Worm (Caenorhabditis elegans) whole organism, L1 larva: ENCODE measurements around the gene F19H6.6.

ENCODE experiments used
- C04F5.9 ChIP-seq: sonication (generic microtip); optimal IDR thresholded peaks from 2 replicates; lab custom pipeline; 2016; ENCODE audit warnings: missing genetic modification characterization, missing compliant biosample characterization
- C16A3.4 ChIP-seq: fragments of 150-350 bp; optimal IDR thresholded peaks from 2 replicates; lab custom pipeline; 2014; ENCODE audit warnings: missing biosample characterization, missing genetic modification characterization
- C34B4.2 ChIP-seq: sonication (generic microtip); optimal IDR thresholded peaks from 2 replicates; lab custom pipeline; 2017; ENCODE audit warnings: mild to moderate bottlenecking, missing genetic modification characterization, missing compliant biosample characterization
- aha-1 ChIP-seq: fragments of 150-350 bp; optimal IDR thresholded peaks from 2 replicates; lab custom pipeline; 2014; ENCODE audit warnings: missing biosample characterization, missing genetic modification characterization
- ama-1 ChIP-seq: fragments of 150-350 bp; optimal IDR thresholded peaks from 2 replicates; lab custom pipeline; 2014
- ceh-8 ChIP-seq: fragments of 200-800 bp; sonication (Bioruptor generic); optimal IDR thresholded peaks from 2 replicates; lab custom pipeline; 2018; ENCODE audit warnings: mild to moderate bottlenecking, missing genetic modification characterization, moderate library complexity, missing compliant biosample characterization
- ceh-88 ChIP-seq: fragments of 200-800 bp; sonication (Bioruptor generic); IDR thresholded peaks from 2 replicates; pipeline ENCODE4 v1.3.6; 2022; ENCODE audit warnings: missing genetic modification characterization, missing compliant biosample characterization
- ceh-90 ChIP-seq: sonication (generic microtip); optimal IDR thresholded peaks from 2 replicates; lab custom pipeline; 2016; ENCODE audit warnings: missing genetic modification characterization, missing compliant biosample characterization
- ces-1 ChIP-seq: fragments of 150-350 bp; optimal IDR thresholded peaks from 2 replicates; lab custom pipeline; 2014; ENCODE audit warnings: missing biosample characterization, missing genetic modification reagents, missing genetic modification characterization
- dpl-1 ChIP-seq, 3 experiments: fragments of 150-350 bp in 2 of 3; sonication (generic microtip) in 1 of 3; optimal IDR thresholded peaks; 2 replicates each; lab custom pipeline; 2014 to 2017; ENCODE audit warnings: missing biosample characterization in 3 of 3, missing genetic modification characterization in 3 of 3, missing genetic modification reagents in 3 of 3
- dsc-1 ChIP-seq: sonication (generic microtip); optimal IDR thresholded peaks from 2 replicates; lab custom pipeline; 2016; ENCODE audit warnings: mild to moderate bottlenecking, missing genetic modification characterization, missing compliant biosample characterization
- efl-1 ChIP-seq, 4 experiments: fragments of 150-350 bp; optimal IDR thresholded peaks in 3 of 4; peaks in 1 of 4; 1 replicate in 1 of 4; 2 replicates in 3 of 4; lab custom pipeline; 2014; ENCODE audit warnings: missing biosample characterization in 2 of 4, missing genetic modification characterization in 2 of 4, missing genetic modification reagents in 2 of 4
- efl-3 ChIP-seq: fragments of 200-800 bp; sonication (Bioruptor generic); optimal IDR thresholded peaks from 2 replicates; lab custom pipeline; 2018; ENCODE audit warnings: mild to moderate bottlenecking, missing genetic modification characterization, missing compliant biosample characterization
- egl-13 ChIP-seq: sonication (generic microtip); optimal IDR thresholded peaks from 2 replicates; lab custom pipeline; 2016; ENCODE audit warnings: missing genotype, missing genetic modification reagents, missing genetic modification characterization, missing compliant biosample characterization
- egl-27 ChIP-seq, 2 experiments: fragments of 150-350 bp in 1 of 2; sonication (generic microtip); optimal IDR thresholded peaks; 3 replicates each; lab custom pipeline; 2017 to 2018; ENCODE audit warnings: missing biosample characterization in 2 of 2, missing genetic modification characterization in 2 of 2, missing genetic modification reagents in 2 of 2
- elt-3 ChIP-seq, 6 experiments: fragments of 150-350 bp in 1 of 6; sonication (generic microtip); optimal IDR thresholded peaks; 2 replicates each; lab custom pipeline; 2017 to 2018; ENCODE audit warnings: missing biosample characterization in 6 of 6, missing genetic modification characterization in 6 of 6, inconsistent platforms in 1 of 6
- ets-5 ChIP-seq: fragments of 200-800 bp; sonication (Bioruptor generic); IDR thresholded peaks from 2 replicates; pipeline ENCODE4 v1.3.6; 2022; ENCODE audit warnings: missing genetic modification characterization, missing compliant biosample characterization
- fkh-10 ChIP-seq: sonication (generic microtip); optimal IDR thresholded peaks from 2 replicates; lab custom pipeline; 2017; ENCODE audit warnings: missing biosample characterization, missing genetic modification reagents, missing genetic modification characterization
- fkh-8 ChIP-seq: sonication (generic microtip); optimal IDR thresholded peaks from 2 replicates; lab custom pipeline; 2016; ENCODE audit warnings: mild to moderate bottlenecking, missing genetic modification characterization, missing compliant biosample characterization
- fos-1 ChIP-seq: fragments of 150-350 bp; optimal IDR thresholded peaks from 2 replicates; lab custom pipeline; 2014; ENCODE audit warnings: missing biosample characterization, missing genetic modification characterization
- hpl-2 ChIP-seq: fragments of 150-350 bp; optimal IDR thresholded peaks from 2 replicates; lab custom pipeline; 2014; ENCODE audit warnings: missing biosample characterization, missing genetic modification reagents, missing genetic modification characterization
- irx-1 ChIP-seq: sonication (generic microtip); optimal IDR thresholded peaks from 2 replicates; lab custom pipeline; 2016; ENCODE audit warnings: missing genetic modification characterization, missing compliant biosample characterization
- isw-1 ChIP-seq: fragments of 200-800 bp; sonication (Bioruptor generic); IDR thresholded peaks from 2 replicates; pipeline ENCODE4 v1.3.6; 2022; ENCODE audit warnings: missing genetic modification characterization, missing compliant biosample characterization
- lin-13 ChIP-seq: fragments of 150-350 bp; optimal IDR thresholded peaks from 2 replicates; lab custom pipeline; 2014; ENCODE audit warnings: missing biosample characterization, missing genetic modification reagents, missing genetic modification characterization
- lin-14 ChIP-seq: fragments of 200-800 bp; sonication (Bioruptor generic); optimal IDR thresholded peaks from 2 replicates; lab custom pipeline; 2018; ENCODE audit warnings: mild to moderate bottlenecking, missing genetic modification characterization, moderate library complexity, missing compliant biosample characterization
- lin-15B ChIP-seq: fragments of 150-350 bp; sonication (generic microtip); optimal IDR thresholded peaks from 3 replicates; lab custom pipeline; 2014; ENCODE audit warnings: missing biosample characterization, missing genetic modification characterization
- lin-39 ChIP-seq: fragments of 150-350 bp; optimal IDR thresholded peaks from 2 replicates; lab custom pipeline; 2014; ENCODE audit warnings: missing biosample characterization, missing genetic modification reagents, missing genetic modification characterization
- lir-3 ChIP-seq: sonication (generic microtip); optimal IDR thresholded peaks from 2 replicates; lab custom pipeline; 2016; ENCODE audit warnings: mild to moderate bottlenecking, missing genetic modification characterization, moderate library complexity, missing compliant biosample characterization; ENCODE audit not compliant: poor library complexity
- mdl-1 ChIP-seq, 2 experiments: fragments of 150-350 bp; optimal IDR thresholded peaks; 2 replicates each; lab custom pipeline; 2014 to 2017; ENCODE audit warnings: missing biosample characterization in 2 of 2, missing genetic modification characterization in 2 of 2, inconsistent platforms in 1 of 2
- nhr-11 ChIP-seq: fragments of 150-350 bp; optimal IDR thresholded peaks from 2 replicates; lab custom pipeline; 2014; ENCODE audit warnings: missing biosample characterization, missing genetic modification characterization
- nhr-12 ChIP-seq: sonication (generic microtip); optimal IDR thresholded peaks from 2 replicates; lab custom pipeline; 2017; ENCODE audit warnings: missing biosample characterization, missing genetic modification characterization
- nhr-19 ChIP-seq: fragments of 200-800 bp; sonication (Bioruptor generic); conservative IDR thresholded peaks from 2 replicates; pipeline ENCODE4 v1.3.6; 2022; ENCODE audit warnings: missing genetic modification characterization, missing compliant biosample characterization
- nhr-237 ChIP-seq: fragments of 150-350 bp; optimal IDR thresholded peaks from 2 replicates; lab custom pipeline; 2014; ENCODE audit warnings: missing biosample characterization, missing genetic modification characterization
- nhr-47 ChIP-seq: sonication (generic microtip); optimal IDR thresholded peaks from 2 replicates; lab custom pipeline; 2016; ENCODE audit warnings: mild to moderate bottlenecking, missing genetic modification characterization, moderate library complexity, missing compliant biosample characterization
- nhr-76 ChIP-seq: sonication (generic microtip); optimal IDR thresholded peaks from 2 replicates; lab custom pipeline; 2017; ENCODE audit warnings: missing biosample characterization, missing genetic modification characterization
- nhr-77 ChIP-seq: fragments of 150-350 bp; optimal IDR thresholded peaks from 2 replicates; lab custom pipeline; 2014; ENCODE audit warnings: missing biosample characterization, missing genetic modification characterization
- nhr-84 ChIP-seq: sonication (generic microtip); optimal IDR thresholded peaks from 2 replicates; lab custom pipeline; 2017; ENCODE audit warnings: missing biosample characterization, missing genetic modification characterization
- nhr-90 ChIP-seq: sonication (generic microtip); optimal IDR thresholded peaks from 2 replicates; lab custom pipeline; 2016; ENCODE audit warnings: mild to moderate bottlenecking, missing genetic modification characterization, missing compliant biosample characterization; ENCODE audit not compliant: poor library complexity
- pax-3 ChIP-seq: fragments of 200-800 bp; sonication (Bioruptor generic); optimal IDR thresholded peaks from 2 replicates; lab custom pipeline; 2018; ENCODE audit warnings: mild to moderate bottlenecking, missing genetic modification characterization, moderate library complexity, missing compliant biosample characterization
- pqm-1 ChIP-seq: sonication (generic microtip); optimal IDR thresholded peaks from 3 replicates; lab custom pipeline; 2017; ENCODE audit warnings: missing biosample characterization, missing genetic modification characterization
- rnt-1 ChIP-seq: sonication (generic microtip); optimal IDR thresholded peaks from 2 replicates; lab custom pipeline; 2016; ENCODE audit warnings: mild to moderate bottlenecking, missing genetic modification characterization, moderate library complexity, missing compliant biosample characterization
- snpc-4 ChIP-seq: fragments of 150-350 bp; optimal IDR thresholded peaks from 2 replicates; lab custom pipeline; 2014; ENCODE audit warnings: missing biosample characterization, missing genetic modification characterization
- snu-23 ChIP-seq: sonication (generic microtip); optimal IDR thresholded peaks from 2 replicates; lab custom pipeline; 2016; ENCODE audit warnings: missing genetic modification characterization, missing compliant biosample characterization
- sox-4 ChIP-seq: sonication (generic microtip); optimal IDR thresholded peaks from 2 replicates; lab custom pipeline; 2016; ENCODE audit warnings: missing genetic modification characterization, missing compliant biosample characterization
- sup-37 ChIP-seq: fragments of 200-800 bp; sonication (Bioruptor generic); optimal IDR thresholded peaks from 2 replicates; lab custom pipeline; 2018; ENCODE audit warnings: mild to moderate bottlenecking, missing genetic modification characterization, missing compliant biosample characterization
- swsn-7 ChIP-seq: sonication (generic microtip); optimal IDR thresholded peaks from 2 replicates; lab custom pipeline; 2016; ENCODE audit warnings: missing genetic modification characterization, missing compliant biosample characterization
- tlp-1 ChIP-seq: fragments of 150-350 bp; optimal IDR thresholded peaks from 2 replicates; lab custom pipeline; 2014; ENCODE audit warnings: missing biosample characterization, missing genetic modification characterization
- unc-62 ChIP-seq: fragments of 150-350 bp; optimal IDR thresholded peaks from 2 replicates; lab custom pipeline; 2014; ENCODE audit warnings: missing biosample characterization, missing genetic modification reagents, missing genetic modification characterization
- vab-15 ChIP-seq: sonication (generic microtip); optimal IDR thresholded peaks from 2 replicates; lab custom pipeline; 2017; ENCODE audit warnings: missing genotype, mild to moderate bottlenecking, missing genetic modification characterization, missing compliant biosample characterization
- zag-1 ChIP-seq: fragments of 150-350 bp; optimal IDR thresholded peaks from 2 replicates; lab custom pipeline; 2014; ENCODE audit warnings: missing biosample characterization, missing genetic modification characterization
- zip-4 ChIP-seq: fragments of 200-800 bp; sonication (Bioruptor generic); optimal IDR thresholded peaks from 2 replicates; lab custom pipeline; 2018; ENCODE audit warnings: mild to moderate bottlenecking, missing genetic modification characterization, moderate library complexity, missing compliant biosample characterization
- ztf-11 ChIP-seq, 2 experiments: sonication (generic microtip); optimal IDR thresholded peaks; 2 replicates each; lab custom pipeline; 2016 to 2017; ENCODE audit warnings: missing genetic modification characterization in 2 of 2, missing biosample characterization in 1 of 2, missing compliant biosample characterization in 1 of 2

Gene F19H6.6

DNA sequence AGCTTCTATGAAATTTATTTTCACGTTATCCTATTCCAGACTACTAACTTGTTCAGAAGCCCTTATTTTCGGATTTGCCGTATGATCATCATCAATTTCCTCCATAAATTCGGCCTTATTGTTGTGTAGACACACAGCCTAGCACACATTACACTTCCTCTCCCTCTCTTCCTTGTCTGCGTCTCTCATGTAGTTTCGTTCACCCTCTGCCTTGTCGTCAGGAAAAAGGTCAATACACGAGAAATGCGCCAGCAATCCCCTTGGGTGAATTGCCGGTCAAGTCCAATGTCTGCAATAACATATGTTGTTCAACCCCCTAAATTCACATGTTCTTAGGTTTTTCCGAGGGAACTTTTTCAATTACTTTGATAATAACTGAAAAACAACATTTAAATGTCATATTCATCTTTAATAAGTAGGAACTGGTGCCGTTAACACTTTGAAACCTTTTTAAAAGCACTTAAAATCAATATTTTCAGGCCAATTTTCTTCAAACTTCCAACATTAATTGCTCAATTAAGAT lies 33.2 kb downstream of the F19H6.6 start, which contains the start of gene F17E5.2:
Gene F17E5.2 (plus strand): TSS at position 473 of the 523 bp plus-strand sequence.
- TF ChIP-seq zag-1 (peak; percentile 78), C04F5.9 (tag; lab: Kevin White, UChicago) (peak; percentile 65), unc-62 (GFP tag; lab: Kevin White, UChicago) (peak; percentile 62), efl-1 (optimal IDR thresholded peaks at IDR 0.05; lab: Kevin White, UChicago) (peak; percentile 82 to 83), efl-1 (GFP tag; optimal IDR thresholded peaks at IDR 0.05 in 1 of 2; lab: Kevin White, UChicago) (peak; percentile 70 to 97), fos-1 (tag; lab: Kevin White, UChicago) (peak; percentile 91), fkh-8 (peak; percentile 93), lin-15B (peak; percentile 46), sox-4 (peak; percentile 74), snpc-4 (tag; lab: Kevin White, UChicago) (peak; percentile 85), efl-3 (GFP tag; lab: Kevin White, UChicago) (no peak), mdl-1 (tag; optimal IDR thresholded peaks at IDR 0.05; lab: Kevin White, UChicago) (peak in 1 of 2 experiments; percentile 94), nhr-47 (tag; lab: Kevin White, UChicago) (peak; percentile 95), lin-39 (tag; lab: Kevin White, UChicago) (peak; percentile 83), nhr-19 (GFP tag; lab: Robert Waterston, UW) (peak; percentile 95), snu-23 (GFP tag; lab: Kevin White, UChicago) (peak; percentile 98), sup-37 (GFP tag; lab: Kevin White, UChicago) (peak; percentile 85), rnt-1 (tag; lab: Kevin White, UChicago) (peak; percentile 96), C16A3.4 (tag; lab: Kevin White, UChicago) (peak; percentile 98), dsc-1 (tag; lab: Kevin White, UChicago) (peak; percentile 97), aha-1 (tag; lab: Kevin White, UChicago) (peak; percentile 72), C34B4.2 (tag; lab: Kevin White, UChicago) (no peak), ceh-90 (tag; lab: Kevin White, UChicago) (no peak), lin-14 (GFP tag; lab: Kevin White, UChicago) (peak; percentile 98), nhr-77 (tag; lab: Kevin White, UChicago) (peak; percentile 86), nhr-237 (tag; lab: Kevin White, UChicago) (peak; percentile 87), elt-3 (tag; optimal IDR thresholded peaks at IDR 0.05; lab: Kevin White, UChicago) (peak in 4 of 6 experiments; percentile 69 to 85 (median 78)), pqm-1 (tag; lab: Kevin White, UChicago) (no peak), nhr-12 (tag; lab: Kevin White, UChicago) (no peak), ztf-11 (tag; optimal IDR thresholded peaks at IDR 0.05; lab: Kevin White, UChicago) (peak in 1 of 2 experiments; percentile 85), dpl-1 (GFP tag; optimal IDR thresholded peaks at IDR 0.05; lab: Kevin White, UChicago) (peak; percentile 68 to 81 (median 78)), tlp-1 (tag; lab: Kevin White, UChicago) (no peak), nhr-84 (no peak), vab-15 (tag; lab: Kevin White, UChicago) (peak; percentile 78), lir-3 (tag; lab: Kevin White, UChicago) (peak; percentile 77), irx-1 (tag; lab: Kevin White, UChicago) (peak; percentile 90), pax-3 (peak; percentile 74), egl-27 (tag; optimal IDR thresholded peaks at IDR 0.05; lab: Kevin White, UChicago) (peak in 1 of 2 experiments; percentile 65), ama-1 (lab: Kevin White, UChicago) (no peak), nhr-11 (tag; lab: Kevin White, UChicago) (peak; percentile 73), ceh-8 (peak; percentile 46), ets-5 (GFP tag; lab: Robert Waterston, UW) (no peak), isw-1 (GFP tag; lab: Robert Waterston, UW) (peak; percentile 80), nhr-76 (tag; lab: Kevin White, UChicago) (no peak), ceh-88 (GFP tag; lab: Robert Waterston, UW) (peak; percentile 66), fkh-10 (GFP tag; lab: Kevin White, UChicago) (peak; percentile 95), hpl-2 (GFP tag; lab: Kevin White, UChicago) (peak; percentile 76), lin-13 (GFP tag; lab: Kevin White, UChicago) (peak; percentile 92), ces-1 (GFP tag; lab: Kevin White, UChicago) (no peak), swsn-7 (tag; lab: Kevin White, UChicago) (peak; percentile 95), egl-13 (tag; lab: Kevin White, UChicago) (peak; percentile 91), zip-4 (GFP tag; lab: Kevin White, UChicago) (peak; percentile 79), nhr-90 (peak; percentile 91)
